Fruit fly (Drosophila melanogaster): ENCODE results near the gene Crg-1.

DNA sequence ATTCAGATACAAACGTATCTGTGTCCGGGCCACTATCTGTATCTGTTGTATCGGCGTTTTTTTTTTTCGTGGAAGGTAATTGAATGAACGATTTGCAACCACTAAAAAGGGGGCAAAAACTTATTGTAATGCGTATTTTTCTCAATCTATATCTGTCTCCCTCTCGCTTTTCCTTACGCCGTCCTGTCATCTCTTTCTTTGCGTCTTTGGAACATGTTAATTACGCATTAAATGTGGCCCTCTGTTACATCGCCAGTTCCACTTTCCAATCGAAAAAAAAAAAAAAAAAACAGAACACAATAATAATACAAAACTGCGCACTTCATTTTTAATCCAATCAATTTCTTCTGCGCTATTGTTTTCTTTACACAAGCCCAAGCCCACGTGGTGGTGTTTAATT is 28.8 kb upstream of the Crg-1 start:
- TF ChIP-seq ovo (GFP tag; optimal IDR thresholded peaks at IDR 0.05): no peak
- TF ChIP-seq tj (GFP tag; optimal IDR thresholded peaks at IDR 0.05): no peak
- TF ChIP-seq toe (GFP tag; optimal IDR thresholded peaks at IDR 0.05): no peak
- no peak for TF ChIP-seq CG5204 (GFP tag; optimal IDR thresholded peaks at IDR 0.05)
- TF ChIP-seq Crg-1 (GFP tag; optimal IDR thresholded peaks at IDR 0.05): no peak
- TF ChIP-seq kay (GFP tag; ENCODE audit: borderline replicate concordance): no peak
- no peak for TF ChIP-seq cic (GFP tag; optimal IDR thresholded peaks at IDR 0.05)
- no peak for TF ChIP-seq CG33017 (tag; optimal IDR thresholded peaks at IDR 0.05)
- TF ChIP-seq CG14711 (tag; optimal IDR thresholded peaks at IDR 0.05): no peak
- TF ChIP-seq pad (GFP tag; optimal IDR thresholded peaks at IDR 0.05): no peak
